Fruit fly (Drosophila melanogaster) S2 (cell line): ENCODE data around the gene Nle.

ENCODE experiments used
- CG8478 ChIP-seq: fragments of >200 bp; optimal IDR thresholded peaks from 2 replicates; lab custom pipeline; 2018
- CTCF ChIP-seq, 2 experiments: fragments of >200 bp; optimal IDR thresholded peaks; 2 replicates each; lab custom pipeline; 2018

- TF ChIP-seq CTCF (optimal IDR thresholded peaks at IDR 0.05; lab: Kevin White, UChicago): no peak
- no peak for TF ChIP-seq CG8478 (lab: Kevin White, UChicago)
Measured at dm6 chr2L:591511-591910, 23.6 kb upstream of the Nle start.
